Worm (Caenorhabditis elegans) whole organism, L2 larva: ENCODE measurements around the gene K02H11.9.

ENCODE experiments used
- egl-27 ChIP-seq: sonication (generic microtip); optimal IDR thresholded peaks from 3 replicates; lab custom pipeline; 2017; ENCODE audit warnings: missing biosample characterization, missing genetic modification reagents, missing genetic modification characterization
- elt-3 ChIP-seq: sonication (generic microtip); optimal IDR thresholded peaks from 2 replicates; lab custom pipeline; 2017; ENCODE audit warnings: missing biosample characterization, missing genetic modification characterization
- nhr-11 ChIP-seq: fragments of 150-350 bp; optimal IDR thresholded peaks from 2 replicates; lab custom pipeline; 2014; ENCODE audit warnings: missing biosample characterization, missing genetic modification characterization
- skn-1 ChIP-seq: sonication (generic microtip); optimal IDR thresholded peaks from 2 replicates; lab custom pipeline; 2017; ENCODE audit warnings: missing biosample characterization, missing genetic modification characterization
- sma-9 ChIP-seq, 2 experiments: fragments of 150-350 bp in 1 of 2; sonication (generic microtip) in 1 of 2; optimal IDR thresholded peaks; 2 replicates each; lab custom pipeline; 2014 to 2016; ENCODE audit warnings: missing genetic modification characterization in 2 of 2, mild to moderate bottlenecking in 1 of 2, missing biosample characterization in 1 of 2, missing compliant biosample characterization in 1 of 2, missing genetic modification reagents in 1 of 2, moderate library complexity in 1 of 2
- snpc-4 ChIP-seq: fragments of 150-350 bp; optimal IDR thresholded peaks from 2 replicates; lab custom pipeline; 2014; ENCODE audit warnings: missing biosample characterization, missing genetic modification characterization
- unc-55 ChIP-seq: fragments of 150-350 bp; sonication (generic microtip); optimal IDR thresholded peaks from 3 replicates; lab custom pipeline; 2014; ENCODE audit warnings: missing biosample characterization, missing genetic modification reagents, missing genetic modification characterization
- unc-62 ChIP-seq: fragments of 150-350 bp; optimal IDR thresholded peaks from 2 replicates; lab custom pipeline; 2014; ENCODE audit warnings: missing biosample characterization, missing genetic modification reagents, missing genetic modification characterization
- ztf-11 ChIP-seq: sonication (generic microtip); optimal IDR thresholded peaks from 2 replicates; lab custom pipeline; 2017; ENCODE audit warnings: missing biosample characterization, missing genetic modification characterization

DNA sequence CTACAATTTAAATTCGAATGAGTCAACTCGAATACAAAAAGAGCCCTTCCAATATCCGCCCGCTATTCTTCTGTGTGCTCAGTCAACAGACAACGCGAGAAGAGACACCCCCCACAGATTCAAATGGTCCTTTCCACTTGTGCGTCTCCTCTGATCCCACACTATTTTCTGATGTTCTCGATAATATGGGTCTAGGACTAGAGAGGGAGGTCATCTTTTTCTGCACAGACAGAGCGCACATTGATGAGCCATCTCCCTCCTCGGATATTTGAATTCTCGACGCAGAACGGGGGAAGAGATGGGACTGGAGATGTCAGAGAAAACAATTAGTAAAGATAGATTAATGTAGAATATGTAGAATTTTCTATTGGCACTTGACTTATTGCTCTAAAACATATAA is 33.8 kb upstream of the K02H11.9 start:
- no peak for TF ChIP-seq unc-62
- no peak for TF ChIP-seq egl-27 (tag; lab: Kevin White, UChicago)
- no peak for TF ChIP-seq elt-3 (tag; lab: Kevin White, UChicago)
- TF ChIP-seq snpc-4 (tag; lab: Kevin White, UChicago): no peak
- no peak for TF ChIP-seq unc-55
- no peak for TF ChIP-seq nhr-11 (tag; lab: Kevin White, UChicago)
- TF ChIP-seq skn-1 (tag; lab: Kevin White, UChicago): no peak
- TF ChIP-seq sma-9 (GFP tag; optimal IDR thresholded peaks at IDR 0.05; lab: Kevin White, UChicago): no peak
- TF ChIP-seq sma-9 (tag; optimal IDR thresholded peaks at IDR 0.05; lab: Kevin White, UChicago): no peak
- TF ChIP-seq ztf-11 (tag; lab: Kevin White, UChicago): no peak
